Fruit fly (Drosophila melanogaster): Measurements from ENCODE around the gene CG17475.

CG17475 gene

DNA sequence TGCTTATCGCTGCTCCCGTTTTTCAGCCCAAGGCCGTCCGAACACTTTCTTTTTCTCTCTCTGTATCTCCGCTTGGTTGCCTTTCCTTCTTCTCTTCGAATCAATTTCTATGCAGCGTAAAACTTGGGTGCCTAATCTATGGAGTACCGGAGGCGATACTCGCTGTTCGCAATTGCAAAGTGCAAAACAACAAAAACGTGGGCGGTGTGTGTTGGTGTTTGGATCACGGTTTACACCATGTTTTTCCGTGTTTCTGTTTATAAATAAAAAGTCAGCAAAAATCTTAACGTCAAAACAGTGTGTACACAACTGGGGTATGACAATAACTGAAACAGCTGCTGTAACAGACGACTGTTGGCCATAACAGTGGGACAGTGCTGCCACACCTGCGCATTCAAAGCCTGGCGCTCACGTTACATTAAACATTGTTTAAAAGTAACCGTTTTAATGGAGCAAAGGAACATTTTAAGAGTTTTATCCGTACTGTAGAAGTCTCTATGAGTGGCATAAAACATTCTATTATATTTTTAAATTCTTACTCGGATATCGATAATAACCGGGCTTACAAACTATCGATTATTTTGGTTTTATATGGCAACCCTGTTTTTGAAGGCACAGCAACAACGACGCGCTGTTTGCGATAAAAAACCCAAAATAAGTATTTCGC is 19.0 kb upstream of the CG17475 start, which contains the start of the genes m-cup and Det (continued):
- TF ChIP-seq bsh (GFP tag; optimal IDR thresholded peaks at IDR 0.05): no peak
- TF ChIP-seq tio (GFP tag; optimal IDR thresholded peaks at IDR 0.05): no peak
- peak; percentile 2 for TF ChIP-seq lab (GFP tag; optimal IDR thresholded peaks at IDR 0.05)
- no peak for TF ChIP-seq caup (GFP tag; optimal IDR thresholded peaks at IDR 0.05; ENCODE audit: severe bottlenecking)
- TF ChIP-seq CG2199 (GFP tag; IDR thresholded peaks at IDR 0.05): no peak
- peak; percentile 74 for TF ChIP-seq Med (GFP tag)
- TF ChIP-seq CG16863 (GFP tag; optimal IDR thresholded peaks at IDR 0.05): no peak
- TF ChIP-seq CG17568 (GFP tag; optimal IDR thresholded peaks at IDR 0.05): no peak
- TF ChIP-seq CG10462 (GFP tag; optimal IDR thresholded peaks at IDR 0.05): no peak
- peak; percentile 79 for TF ChIP-seq CG16813 (GFP tag; IDR thresholded peaks at IDR 0.05; ENCODE audit: partially characterized antibody)
- no peak for TF ChIP-seq CG32772 (GFP tag; IDR thresholded peaks at IDR 0.05)
- no peak for TF ChIP-seq wor (GFP tag; IDR thresholded peaks at IDR 0.05)
- TF ChIP-seq D19B (GFP tag; optimal IDR thresholded peaks at IDR 0.05): no peak
- no peak for TF ChIP-seq CG34376 (GFP tag; optimal IDR thresholded peaks at IDR 0.05)
- TF ChIP-seq phol (tag; optimal IDR thresholded peaks at IDR 0.05): peak; percentile 61
- TF ChIP-seq Drgx (GFP tag; IDR thresholded peaks at IDR 0.05): no peak
- no peak for TF ChIP-seq CG14965 (GFP tag; optimal IDR thresholded peaks at IDR 0.05; ENCODE audit: borderline replicate concordance)
- TF ChIP-seq mirr (GFP tag; optimal IDR thresholded peaks at IDR 0.05): no peak
- no peak for TF ChIP-seq CG8089 (GFP tag; optimal IDR thresholded peaks at IDR 0.05)
- TF ChIP-seq Camta (GFP tag; optimal IDR thresholded peaks at IDR 0.05): peak; percentile 11
- TF ChIP-seq lbe (GFP tag; optimal IDR thresholded peaks at IDR 0.05): no peak
- no peak for TF ChIP-seq B-H2 (GFP tag; optimal IDR thresholded peaks at IDR 0.05)
- TF ChIP-seq CG13775 (GFP tag; optimal IDR thresholded peaks at IDR 0.05): peak; percentile 24
- no peak for TF ChIP-seq D (optimal IDR thresholded peaks at IDR 0.05)
- TF ChIP-seq D (GFP tag; optimal IDR thresholded peaks at IDR 0.05): no peak
- TF ChIP-seq CG10565 (GFP tag; optimal IDR thresholded peaks at IDR 0.05): no peak
- TF ChIP-seq tna (GFP tag; IDR thresholded peaks at IDR 0.05; ENCODE audit: partially characterized antibody): no peak
- no peak for TF ChIP-seq scrt (GFP tag; optimal IDR thresholded peaks at IDR 0.05)
- no peak for TF ChIP-seq D19A (tag; optimal IDR thresholded peaks at IDR 0.05)
- TF ChIP-seq CG1602 (GFP tag; optimal IDR thresholded peaks at IDR 0.05): no peak
- TF ChIP-seq grn (GFP tag; optimal IDR thresholded peaks at IDR 0.05): no peak
- TF ChIP-seq CG17328 (GFP tag; IDR thresholded peaks at IDR 0.05): no peak
- no peak for TF ChIP-seq cato (GFP tag; optimal IDR thresholded peaks at IDR 0.05; ENCODE audit: borderline replicate concordance)
- TF ChIP-seq CG33213 (GFP tag; optimal IDR thresholded peaks at IDR 0.05): no peak
- no peak for TF ChIP-seq maf-S (GFP tag; optimal IDR thresholded peaks at IDR 0.05)
- no peak for TF ChIP-seq CG43689 (GFP tag; IDR thresholded peaks at IDR 0.05)
- no peak for TF ChIP-seq CG3163 (GFP tag; optimal IDR thresholded peaks at IDR 0.05)
- TF ChIP-seq vfl (GFP tag; optimal IDR thresholded peaks at IDR 0.05): no peak
- no peak for TF ChIP-seq Hr51 (GFP tag; optimal IDR thresholded peaks at IDR 0.05)
- TF ChIP-seq nmo (GFP tag; optimal IDR thresholded peaks at IDR 0.05): peak; percentile 60
- TF ChIP-seq CG7786 (GFP tag; optimal IDR thresholded peaks at IDR 0.05): peak; percentile 5
- peak; percentile 27 for TF ChIP-seq CG12391 (tag; optimal IDR thresholded peaks at IDR 0.05)
- TF ChIP-seq Ets97D (GFP tag; optimal IDR thresholded peaks at IDR 0.05): peak; percentile 50
- peak in 1 of 2 experiments; percentile 27 for TF ChIP-seq chif (GFP tag; optimal IDR thresholded peaks at IDR 0.05)
- TF ChIP-seq CG9609 (GFP tag; optimal IDR thresholded peaks at IDR 0.05): no peak
- no peak for TF ChIP-seq crol (GFP tag; IDR thresholded peaks at IDR 0.05)
- TF ChIP-seq prd (optimal IDR thresholded peaks at IDR 0.05): no peak
- no peak for TF ChIP-seq prd (GFP tag; IDR thresholded peaks at IDR 0.05)
- TF ChIP-seq Hand (GFP tag; optimal IDR thresholded peaks at IDR 0.05): no peak
- TF ChIP-seq Asciz (GFP tag; optimal IDR thresholded peaks at IDR 0.05): no peak
